Worm (Caenorhabditis elegans): ENCODE data around the gene Y67D8B.1.
"Not testable (repeated sequence)": the region's sequence is repeated elsewhere in the genome, so short reads cannot be mapped to it uniquely, and the experiment has no call there.

The Y67D8B.1 gene

DNA sequence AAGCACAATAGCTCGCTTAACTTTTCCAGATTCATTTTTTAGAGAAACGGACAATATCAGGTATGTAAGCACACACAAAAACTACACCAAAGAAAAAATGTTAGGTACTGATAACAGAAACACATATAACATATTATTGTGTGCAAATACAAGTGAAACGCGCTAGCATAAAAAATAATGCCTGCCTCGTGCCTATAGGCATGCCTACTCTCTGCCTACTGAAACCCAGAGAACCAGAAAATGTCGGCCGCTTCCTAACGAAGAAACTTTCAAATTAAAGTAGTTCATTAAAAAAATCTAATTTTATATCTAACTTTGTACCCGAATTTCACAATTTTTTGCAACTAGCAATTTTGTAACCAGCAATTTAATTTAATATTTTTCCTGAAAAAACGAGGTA lies at the start of gene Y67D8B.1:
Gene Y67D8B.1 (minus strand): TSS at position 101 of the 400 bp plus-strand sequence.
- TF ChIP-seq sox-4, ttx-3, lin-11 (tag; optimal IDR thresholded peaks at IDR 0.05): not testable (repeated sequence)

ce11 chrIV:3222140-3222539 lies 49.7 kb upstream of the Y67D8B.1 start, which contains the start of gene Y67D8A.2:
TSS of gene Y67D8A.2 (plus strand) at chrIV:3222440.
- TF ChIP-seq tbx-7 (tag; optimal IDR thresholded peaks at IDR 0.05): no peak
- TF ChIP-seq ttx-3 (tag; optimal IDR thresholded peaks at IDR 0.05): no peak
- TF ChIP-seq fkh-10 (GFP tag; optimal IDR thresholded peaks at IDR 0.05): no peak
- no peak for TF ChIP-seq sdc-2 (tag; optimal IDR thresholded peaks at IDR 0.05)
- TF ChIP-seq sox-2 (GFP tag; IDR thresholded peaks at IDR 0.05): no peak
- no peak for TF ChIP-seq ref-2 (tag; optimal IDR thresholded peaks at IDR 0.05)
- TF ChIP-seq ceh-9 (tag; optimal IDR thresholded peaks at IDR 0.05): no peak
- TF ChIP-seq pha-2 (tag; optimal IDR thresholded peaks at IDR 0.05): no peak
- TF ChIP-seq madf-2 (tag; optimal IDR thresholded peaks at IDR 0.05): no peak
- TF ChIP-seq fax-1 (tag; optimal IDR thresholded peaks at IDR 0.05): no peak
- TF ChIP-seq ceh-34 (tag; optimal IDR thresholded peaks at IDR 0.05): no peak
- TF ChIP-seq pax-1 (tag; optimal IDR thresholded peaks at IDR 0.05): no peak
- no peak for TF ChIP-seq K09A11.1 (tag; optimal IDR thresholded peaks at IDR 0.05; ENCODE audit: insufficient read depth)
- no peak for TF ChIP-seq eyg-1 (tag; optimal IDR thresholded peaks at IDR 0.05)
- TF ChIP-seq ceh-14 (tag; optimal IDR thresholded peaks at IDR 0.05): no peak
- TF ChIP-seq pha-4 (tag; optimal IDR thresholded peaks at IDR 0.05): no peak
- TF ChIP-seq ceh-31 (tag; optimal IDR thresholded peaks at IDR 0.05): no peak
- no peak for TF ChIP-seq hlh-30 (tag; optimal IDR thresholded peaks at IDR 0.05; ENCODE audit: insufficient read depth)
- no peak for TF ChIP-seq elt-2 (tag; optimal IDR thresholded peaks at IDR 0.05)
- no peak for TF ChIP-seq ceh-48 (tag; optimal IDR thresholded peaks at IDR 0.05)

DNA sequence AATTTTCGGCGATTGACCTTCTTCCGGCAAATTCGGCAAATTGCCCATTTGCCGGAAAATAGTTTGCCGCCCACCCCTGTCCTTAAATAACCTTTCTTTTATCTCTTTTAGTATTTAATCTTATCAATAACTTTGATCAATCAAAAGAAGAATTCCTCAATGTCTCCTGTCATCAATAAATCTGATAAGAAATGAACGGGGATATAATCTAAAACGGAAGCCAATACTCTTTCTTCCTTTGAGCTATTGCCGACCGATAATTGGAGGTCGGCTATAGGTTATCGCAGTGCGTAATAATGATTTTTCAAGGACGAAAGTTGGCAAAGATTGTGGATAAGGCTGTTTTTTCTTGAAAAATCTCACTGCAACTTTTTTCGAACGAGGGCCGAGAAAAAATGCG lies 48.7 kb upstream of the Y67D8B.1 start:
- TF ChIP-seq ceh-2 (tag; optimal IDR thresholded peaks at IDR 0.05) (no peak), elt-2 (tag; optimal IDR thresholded peaks at IDR 0.05) (peak; percentile 8)

ce11 chrIV:3213426-3213825 lies 41.0 kb upstream of the Y67D8B.1 start, which contains the start of gene slmp-1:
TSS of gene slmp-1 (plus strand) at chrIV:3213760.
- TF ChIP-seq ets-4 (tag; optimal IDR thresholded peaks at IDR 0.05) (no peak), C38D4.7 (GFP tag; optimal IDR thresholded peaks at IDR 0.05) (no peak), hlh-13 (GFP tag; optimal IDR thresholded peaks at IDR 0.05) (no peak), ttx-3 (tag; optimal IDR thresholded peaks at IDR 0.05) (peak; percentile 3), ama-1 (optimal IDR thresholded peaks at IDR 0.05) (no peak), pha-2 (tag; optimal IDR thresholded peaks at IDR 0.05) (no peak), pag-3 (tag; optimal IDR thresholded peaks at IDR 0.05; ENCODE audit: borderline replicate concordance) (no peak), pqm-1 (tag; optimal IDR thresholded peaks at IDR 0.05) (no peak), hlh-30 (tag; optimal IDR thresholded peaks at IDR 0.05; ENCODE audit: insufficient read depth) (peak; percentile 71), ceh-6 (GFP tag; optimal IDR thresholded peaks at IDR 0.05) (no peak), dmd-4 (tag; optimal IDR thresholded peaks at IDR 0.05; ENCODE audit: borderline replicate concordance) (no peak), ceh-34 (tag; optimal IDR thresholded peaks at IDR 0.05) (no peak), syd-9 (tag; optimal IDR thresholded peaks at IDR 0.05) (no peak), ceh-14 (tag; optimal IDR thresholded peaks at IDR 0.05) (no peak), sox-2 (GFP tag; IDR thresholded peaks at IDR 0.05) (no peak), Y22D7AL.16 (tag; optimal IDR thresholded peaks at IDR 0.05) (no peak), rnt-1 (tag; optimal IDR thresholded peaks at IDR 0.05) (peak; percentile 26), ceh-31 (tag; optimal IDR thresholded peaks at IDR 0.05) (peak; percentile 34), K02D7.2 (tag; optimal IDR thresholded peaks at IDR 0.05) (no peak), unc-55 (GFP tag; optimal IDR thresholded peaks at IDR 0.05) (no peak), odd-2 (tag; optimal IDR thresholded peaks at IDR 0.05) (no peak), eyg-1 (tag; optimal IDR thresholded peaks at IDR 0.05) (no peak), unc-86 (tag; optimal IDR thresholded peaks at IDR 0.05) (no peak), nfya-1 (tag; optimal IDR thresholded peaks at IDR 0.05) (peak; percentile 44), sdc-2 (tag; optimal IDR thresholded peaks at IDR 0.05) (no peak), ceh-48 (tag; optimal IDR thresholded peaks at IDR 0.05) (no peak), ceh-18 (tag; optimal IDR thresholded peaks at IDR 0.05) (no peak), elt-2 (tag; optimal IDR thresholded peaks at IDR 0.05) (peak; percentile 23), ceh-9 (tag; optimal IDR thresholded peaks at IDR 0.05) (no peak), fax-1 (tag; optimal IDR thresholded peaks at IDR 0.05) (no peak)

Data from whole organism, late embryonic.